Worm (Caenorhabditis elegans) whole organism, L4/young adult: ENCODE results near the gene D1044.7.

Experiments used
- W03F9.2 ChIP-seq: fragments of 150-350 bp; optimal IDR thresholded peaks from 2 replicates; lab custom pipeline; 2014; ENCODE audit warnings: missing biosample characterization, missing genetic modification characterization
- dao-5 ChIP-seq: sonication (generic microtip); optimal IDR thresholded peaks from 2 replicates; lab custom pipeline; 2016; ENCODE audit warnings: missing genotype, missing genetic modification characterization, moderate library complexity, missing compliant biosample characterization
- him-1 ChIP-seq: sonication (generic microtip); optimal IDR thresholded peaks from 2 replicates; lab custom pipeline; 2016; ENCODE audit warnings: missing genotype, missing genetic modification reagents, missing genetic modification characterization, missing compliant biosample characterization

DNA sequence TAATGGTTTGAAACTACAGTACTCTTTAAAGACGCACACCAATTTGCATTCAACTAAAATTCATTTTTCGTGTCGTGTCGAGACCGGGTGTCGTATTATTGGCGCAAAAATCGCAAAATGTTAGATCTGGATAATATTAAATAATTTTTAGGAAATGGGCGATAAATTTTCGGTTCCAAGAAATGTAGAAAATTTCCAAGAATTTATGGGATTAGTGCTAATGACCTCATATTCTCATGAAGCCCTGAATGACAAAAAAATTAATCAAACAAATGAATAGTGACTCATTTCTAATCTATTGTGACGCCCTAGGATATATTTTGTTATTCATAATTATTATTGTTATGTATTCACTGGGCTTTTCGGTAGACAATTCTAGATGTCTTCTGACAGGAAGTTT, 7.8 kb downstream of the D1044.7 start:
- TF ChIP-seq him-1 (tag; lab: Kevin White, UChicago) = no peak
- TF ChIP-seq W03F9.2 (tag; lab: Kevin White, UChicago) = no peak
- no peak for TF ChIP-seq dao-5 (tag; lab: Kevin White, UChicago)
